Worm (Caenorhabditis elegans): ENCODE measurements around the gene Y53C12A.7.
A peak's percentile ranks its signal among the peaks of the same experiment; 100 is the strongest.

The Y53C12A.7 gene

DNA sequence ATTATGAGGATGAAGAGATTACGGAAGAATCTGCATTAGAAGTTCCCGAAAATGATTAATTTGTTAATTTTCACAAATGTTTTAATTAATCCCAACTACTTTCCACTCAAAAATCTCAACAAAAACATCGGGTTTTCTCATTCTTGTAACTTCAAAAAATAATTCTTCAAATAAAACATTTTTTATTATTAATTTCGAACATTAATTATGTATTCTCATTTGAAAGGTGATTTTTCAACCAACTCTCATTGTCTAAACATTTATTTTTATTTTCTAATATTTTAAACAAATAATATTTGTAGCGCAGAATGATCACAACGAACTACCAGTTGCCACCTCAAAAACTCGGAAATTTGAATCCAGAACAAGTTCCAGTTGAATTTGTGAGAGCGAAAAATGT is 29.0 kb upstream of the Y53C12A.7 start, which contains the start of gene ZK1320.7:
TSS of gene ZK1320.7 (plus strand) at position 301 of the 400 bp plus-strand sequence.
- no peak for TF ChIP-seq xbp-1 (tag; optimal IDR thresholded peaks at IDR 0.05)
- no peak for TF ChIP-seq hlh-4 (tag; optimal IDR thresholded peaks at IDR 0.05)
- TF ChIP-seq sup-37 (GFP tag; optimal IDR thresholded peaks at IDR 0.05), result no peak
- TF ChIP-seq ama-1 (optimal IDR thresholded peaks at IDR 0.05), result no peak
- TF ChIP-seq dpl-1 (GFP tag; optimal IDR thresholded peaks at IDR 0.05), result no peak
- TF ChIP-seq efl-1 (optimal IDR thresholded peaks at IDR 0.05), result no peak
- peak in 1 of 2 experiments; percentile 1 for TF ChIP-seq efl-1 (GFP tag; optimal IDR thresholded peaks at IDR 0.05 in 1 of 2)
- no peak for TF ChIP-seq snpc-4 (tag; optimal IDR thresholded peaks at IDR 0.05)
- TF ChIP-seq ceh-82 (tag; optimal IDR thresholded peaks at IDR 0.05), result no peak

DNA sequence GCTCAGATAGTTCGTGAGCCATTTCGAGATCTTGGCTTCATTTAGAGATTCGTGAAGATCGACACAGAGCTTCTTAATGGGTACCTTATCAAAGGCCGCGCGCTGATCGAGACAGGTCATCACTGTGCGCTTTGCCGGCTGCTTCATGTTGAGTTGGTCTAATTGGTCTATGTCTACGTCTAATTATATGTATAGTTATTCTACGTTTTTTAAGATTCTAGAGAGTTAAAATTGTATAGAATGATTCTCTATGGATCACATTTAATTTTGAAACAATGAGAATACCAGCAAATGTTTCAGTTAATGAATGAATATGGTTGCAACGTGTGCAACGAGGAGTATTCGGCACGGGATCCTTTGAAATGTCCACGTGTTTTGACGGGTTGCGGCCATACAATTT is 25.7 kb upstream of the Y53C12A.7 start, which contains the start of gene arc-1:
TSS of gene arc-1 (plus strand) at position 301 of the 400 bp plus-strand sequence.
- TF ChIP-seq nhr-90 (tag; optimal IDR thresholded peaks at IDR 0.05; ENCODE audit: poor library complexity) (no peak), nhr-12 (tag; optimal IDR thresholded peaks at IDR 0.05) (no peak), hpl-2 (GFP tag; optimal IDR thresholded peaks at IDR 0.05) (no peak), ces-1 (GFP tag; optimal IDR thresholded peaks at IDR 0.05) (no peak), tbx-2 (tag; optimal IDR thresholded peaks at IDR 0.05) (no peak), lsy-2 (tag; optimal IDR thresholded peaks at IDR 0.05) (no peak), grh-1 (GFP tag; IDR thresholded peaks at IDR 0.05) (no peak)

DNA sequence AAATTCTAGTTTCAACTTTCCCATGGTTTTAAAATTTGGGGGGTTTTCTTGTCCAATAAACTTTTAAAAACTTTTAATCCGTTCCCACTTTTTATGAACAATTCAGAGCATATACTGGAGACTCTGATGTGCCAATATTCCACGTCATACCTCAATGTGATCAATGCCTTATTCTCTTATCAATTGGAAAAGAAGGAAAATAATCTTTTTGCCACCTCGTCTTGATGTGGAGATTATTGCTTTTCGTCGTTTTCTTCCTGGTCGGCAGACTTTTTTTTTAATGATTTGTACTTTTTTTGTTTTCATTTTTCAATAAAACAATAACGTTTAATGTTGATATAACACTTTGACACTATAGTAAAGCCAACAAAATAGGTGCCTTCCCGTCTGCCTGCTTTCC is 22.9 kb upstream of the Y53C12A.7 start:
- TF ChIP-seq elt-2 (tag; optimal IDR thresholded peaks at IDR 0.05) (peak; percentile 17), nhr-19 (GFP tag; conservative IDR thresholded peaks at IDR 0.05) (no peak), dsc-1 (tag; optimal IDR thresholded peaks at IDR 0.05) (peak; percentile 14)

DNA sequence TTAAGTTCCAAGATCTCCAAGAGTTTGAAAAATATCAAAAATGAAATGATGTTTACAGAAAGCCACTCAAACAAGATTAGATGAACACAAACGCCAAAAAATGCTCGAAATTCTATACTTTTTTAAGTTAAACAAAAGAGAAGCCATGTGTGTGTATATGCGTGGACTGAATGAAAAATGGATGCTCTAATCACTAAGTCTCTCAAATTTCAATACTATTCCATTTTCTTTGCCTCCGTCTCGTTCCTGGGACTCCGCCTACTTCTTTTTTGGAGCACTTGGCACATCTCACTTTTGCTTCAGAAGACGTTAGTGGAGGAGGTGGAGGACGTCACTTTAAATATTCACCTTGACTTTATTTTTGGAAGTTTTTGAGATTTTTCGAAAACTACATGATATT is 20.5 kb upstream of the Y53C12A.7 start:
- TF ChIP-seq lin-14 (GFP tag; optimal IDR thresholded peaks at IDR 0.05) (peak; percentile 26), ztf-4 (tag; optimal IDR thresholded peaks at IDR 0.05) (no peak)

DNA sequence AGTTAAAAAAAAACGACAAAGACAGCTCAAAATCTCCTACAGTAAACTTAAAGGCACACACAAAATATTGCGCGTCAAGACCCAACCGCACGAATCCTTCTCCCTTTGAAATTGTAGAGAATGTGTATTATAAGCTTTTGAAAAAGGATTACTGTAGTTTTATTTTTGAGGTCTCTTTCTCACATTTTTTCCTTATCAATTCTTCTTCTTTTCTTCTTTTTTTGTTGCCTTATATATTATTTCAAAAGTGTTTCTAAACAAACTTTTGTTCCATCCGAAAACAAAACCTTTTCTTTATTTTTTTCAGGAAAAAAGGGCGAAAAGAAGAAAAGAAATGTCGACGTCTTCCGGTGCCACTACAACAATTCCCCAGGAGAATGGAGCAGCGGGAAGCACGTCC is 19.9 kb upstream of the Y53C12A.7 start, which contains the start of gene ZK1320.13:
TSS of gene ZK1320.13 (plus strand) at position 301 of the 400 bp plus-strand sequence.
- TF ChIP-seq lin-14 (GFP tag; optimal IDR thresholded peaks at IDR 0.05) (peak; percentile 28), pqm-1 (tag; optimal IDR thresholded peaks at IDR 0.05) (no peak), ama-1 (optimal IDR thresholded peaks at IDR 0.05) (no peak), alr-1 (tag; optimal IDR thresholded peaks at IDR 0.05; ENCODE audit: borderline replicate concordance) (no peak), fkh-4 (tag; optimal IDR thresholded peaks at IDR 0.05; ENCODE audit: borderline replicate concordance) (no peak), fkh-8 (tag; optimal IDR thresholded peaks at IDR 0.05) (no peak)

DNA sequence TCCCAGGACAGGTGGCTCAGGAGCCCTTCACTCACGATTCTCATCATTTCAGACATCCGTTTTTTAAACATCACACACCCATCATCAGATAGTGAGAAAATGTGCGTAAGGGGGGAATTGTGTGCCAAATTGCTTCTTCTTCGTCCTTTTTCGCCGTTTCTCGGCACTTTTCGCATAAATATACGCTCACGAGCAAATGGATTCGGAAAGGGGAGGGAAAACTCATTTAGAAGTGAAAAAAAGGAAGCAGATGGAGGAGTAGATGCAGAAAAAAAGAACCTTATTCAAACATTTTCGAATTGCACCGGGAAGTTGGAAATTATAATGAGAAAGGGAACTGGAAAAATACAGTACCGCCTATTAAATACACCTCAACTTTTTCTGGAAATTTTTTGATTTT is 18.3 kb upstream of the Y53C12A.7 start:
- peak; percentile 56 for TF ChIP-seq lin-14 (GFP tag; optimal IDR thresholded peaks at IDR 0.05)
- peak; percentile 76 for TF ChIP-seq fkh-10 (GFP tag; optimal IDR thresholded peaks at IDR 0.05)
- no peak for TF ChIP-seq unc-130 (tag; optimal IDR thresholded peaks at IDR 0.05)

DNA sequence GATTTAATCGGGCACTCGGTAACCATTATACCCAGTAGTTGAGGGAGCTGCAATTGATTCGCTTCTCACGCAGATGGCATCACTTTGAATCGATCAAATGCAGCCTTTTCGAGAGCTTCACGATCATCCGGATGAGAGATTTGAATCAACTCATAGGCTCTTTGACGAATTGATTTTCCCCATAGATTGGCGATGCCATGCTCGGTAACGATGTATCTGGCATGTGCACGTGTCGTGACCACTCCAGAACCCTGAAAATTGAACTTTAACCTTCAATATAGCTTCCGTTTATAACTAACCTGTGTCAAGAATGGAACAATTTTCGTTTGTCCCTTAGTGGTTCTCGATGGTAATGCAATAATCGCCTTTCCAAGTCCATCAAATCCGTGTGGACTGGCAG is 16.2 kb upstream of the Y53C12A.7 start:
- TF ChIP-seq fkh-10 (GFP tag; optimal IDR thresholded peaks at IDR 0.05) (no peak), F16B12.6 (tag; optimal IDR thresholded peaks at IDR 0.05) (no peak), lir-3 (tag; optimal IDR thresholded peaks at IDR 0.05; ENCODE audit: poor library complexity) (no peak), lsy-2 (tag; optimal IDR thresholded peaks at IDR 0.05) (no peak), dsc-1 (tag; optimal IDR thresholded peaks at IDR 0.05) (no peak), ceh-82 (tag; optimal IDR thresholded peaks at IDR 0.05) (no peak), pax-3 (tag; optimal IDR thresholded peaks at IDR 0.05) (no peak)

All from whole organism, L1 larva.